Fruit fly (Drosophila melanogaster) whole organism, prepupa: ENCODE results near the gene CG1142.

ENCODE experiments used
- Blimp-1 ChIP-seq: fragments of 200-800 bp; sonication (Bioruptor generic); optimal IDR thresholded peaks from 3 replicates; lab custom pipeline; 2017; ENCODE audit warnings: missing biosample characterization, missing genetic modification characterization, mild to moderate bottlenecking, moderate library complexity, missing genetic modification reagents
- CG10669 ChIP-seq: fragments of 200-800 bp; sonication (Bioruptor generic); optimal IDR thresholded peaks from 3 replicates; lab custom pipeline; 2018; ENCODE audit warnings: missing biosample characterization, mild to moderate bottlenecking, missing genetic modification characterization, moderate library complexity
- CG11294 ChIP-seq: fragments of 200-800 bp; sonication (Bioruptor generic); IDR thresholded peaks from 2 replicates; pipeline ENCODE4 v1.3.6; 2022; ENCODE audit warnings: missing biosample characterization, missing genetic modification characterization
- CG11762 ChIP-seq: fragments of 200-800 bp; sonication (Bioruptor generic); optimal IDR thresholded peaks from 3 replicates; lab custom pipeline; 2016; ENCODE audit warnings: missing biosample characterization, missing genetic modification characterization; ENCODE audit not compliant: insufficient read depth
- CG11902 ChIP-seq: fragments of 200-800 bp; sonication (Bioruptor generic); optimal IDR thresholded peaks from 3 replicates; lab custom pipeline; 2016; ENCODE audit warnings: missing biosample characterization, missing genetic modification characterization
- CG15336 ChIP-seq: fragments of 200-800 bp; sonication (Bioruptor generic); IDR thresholded peaks from 2 replicates; pipeline ENCODE4 v1.3.6; 2022; ENCODE audit warnings: missing biosample characterization, missing genetic modification characterization
- CG1621 ChIP-seq: fragments of 200-800 bp; sonication (Bioruptor generic); optimal IDR thresholded peaks from 3 replicates; lab custom pipeline; 2018; ENCODE audit warnings: missing biosample characterization, mild to moderate bottlenecking, missing genetic modification characterization
- CG16779 ChIP-seq: fragments of 200-800 bp; sonication (Bioruptor generic); optimal IDR thresholded peaks from 3 replicates; lab custom pipeline; 2017; ENCODE audit warnings: missing biosample characterization, mild to moderate bottlenecking, missing genetic modification characterization
- CG3032 ChIP-seq: fragments of 200-800 bp; optimal IDR thresholded peaks from 2 replicates; lab custom pipeline; 2019; ENCODE audit warnings: missing biosample characterization, mild to moderate bottlenecking, missing genetic modification characterization, moderate library complexity
- CG31627 ChIP-seq: fragments of 200-800 bp; sonication (Bioruptor generic); optimal IDR thresholded peaks from 3 replicates; lab custom pipeline; 2016; ENCODE audit warnings: missing biosample characterization, missing genetic modification characterization
- CG32006 ChIP-seq: fragments of 200-800 bp; sonication (Bioruptor generic); optimal IDR thresholded peaks from 3 replicates; lab custom pipeline; 2017; ENCODE audit warnings: missing biosample characterization, mild to moderate bottlenecking, missing genetic modification characterization
- CG34406 ChIP-seq: fragments of 200-800 bp; sonication (Bioruptor generic); optimal IDR thresholded peaks from 3 replicates; lab custom pipeline; 2016; ENCODE audit warnings: missing biosample characterization, missing genetic modification characterization
- CG3919 ChIP-seq: fragments of 200-800 bp; sonication (Bioruptor generic); optimal IDR thresholded peaks from 3 replicates; lab custom pipeline; 2016; ENCODE audit warnings: missing biosample characterization, missing genetic modification characterization
- CG4318 ChIP-seq: fragments of 200-800 bp; sonication (Bioruptor generic); optimal IDR thresholded peaks from 3 replicates; lab custom pipeline; 2017; ENCODE audit warnings: missing biosample characterization, mild to moderate bottlenecking, missing genetic modification characterization
- CG6163 ChIP-seq: fragments of 200-800 bp; sonication (Bioruptor generic); IDR thresholded peaks from 3 replicates; pipeline ENCODE4 v1.3.6; 2022; ENCODE audit warnings: missing biosample characterization, missing genetic modification characterization
- CG6276 ChIP-seq: fragments of 200-800 bp; sonication (Bioruptor generic); optimal IDR thresholded peaks from 2 replicates; lab custom pipeline; 2017; ENCODE audit warnings: missing biosample characterization, mild to moderate bottlenecking, missing genetic modification characterization
- CG6792 ChIP-seq: fragments of 200-800 bp; sonication (Bioruptor generic); optimal IDR thresholded peaks from 3 replicates; lab custom pipeline; 2016; ENCODE audit warnings: missing biosample characterization, missing genetic modification characterization
- CG6854 ChIP-seq: fragments of 200-800 bp; sonication (Bioruptor generic); optimal IDR thresholded peaks from 2 replicates; lab custom pipeline; 2017; ENCODE audit warnings: missing biosample characterization, mild to moderate bottlenecking, missing genetic modification characterization
- CG7368 ChIP-seq: fragments of 200-800 bp; sonication (Bioruptor generic); optimal IDR thresholded peaks from 3 replicates; lab custom pipeline; 2016; ENCODE audit warnings: missing biosample characterization, missing genetic modification characterization
- CG8119 ChIP-seq: fragments of 200-800 bp; sonication (Bioruptor generic); IDR thresholded peaks from 3 replicates; pipeline ENCODE4 v1.3.6; 2022; ENCODE audit warnings: missing biosample characterization, missing genetic modification characterization
- CG8632 ChIP-seq: fragments of 200-800 bp; sonication (Bioruptor generic); optimal IDR thresholded peaks from 3 replicates; lab custom pipeline; 2016; ENCODE audit warnings: missing biosample characterization, missing genetic modification characterization
- CG9139 ChIP-seq: fragments of 200-800 bp; sonication (Bioruptor generic); optimal IDR thresholded peaks from 3 replicates; lab custom pipeline; 2017; ENCODE audit warnings: missing biosample characterization, mild to moderate bottlenecking, missing genetic modification characterization
- Eip75B ChIP-seq: fragments of 200-800 bp; sonication (Bioruptor generic); optimal IDR thresholded peaks from 3 replicates; lab custom pipeline; 2016; ENCODE audit warnings: missing biosample characterization, missing genetic modification characterization
- Eip78C ChIP-seq: fragments of 200-800 bp; sonication (Bioruptor generic); peaks from one replicate; lab custom pipeline; 2016; ENCODE audit warnings: missing biosample characterization, missing genetic modification characterization
- Eip93F ChIP-seq: fragments of 200-800 bp; sonication (Bioruptor generic); optimal IDR thresholded peaks from 2 replicates; lab custom pipeline; 2016; ENCODE audit warnings: missing biosample characterization, mild to moderate bottlenecking, missing genetic modification characterization
- Ets21C ChIP-seq: fragments of 200-800 bp; sonication (Bioruptor generic); optimal IDR thresholded peaks from 3 replicates; lab custom pipeline; 2016; ENCODE audit warnings: missing biosample characterization, missing genetic modification characterization
- Ets96B ChIP-seq: fragments of 200-800 bp; optimal IDR thresholded peaks from 2 replicates; lab custom pipeline; 2019; ENCODE audit warnings: missing biosample characterization, mild to moderate bottlenecking, missing genetic modification characterization, moderate library complexity
- Gug ChIP-seq: fragments of 200-800 bp; sonication (Bioruptor generic); IDR thresholded peaks from 2 replicates; pipeline ENCODE4 v1.3.6; 2022; ENCODE audit warnings: missing biosample characterization, missing genetic modification characterization
- Hr38 ChIP-seq: sonication (Bioruptor generic); optimal IDR thresholded peaks from 2 replicates; lab custom pipeline; 2016; ENCODE audit warnings: missing biosample characterization, missing genetic modification characterization
- Hr4 ChIP-seq: fragments of 200-800 bp; sonication (Bioruptor generic); optimal IDR thresholded peaks from 3 replicates; lab custom pipeline; 2016; ENCODE audit warnings: missing biosample characterization, missing genetic modification characterization
- Lpt ChIP-seq: fragments of 200-800 bp; sonication (Bioruptor generic); optimal IDR thresholded peaks from 3 replicates; lab custom pipeline; 2016; ENCODE audit warnings: missing biosample characterization, missing genetic modification characterization
- Met ChIP-seq: fragments of 200-800 bp; sonication (Bioruptor generic); optimal IDR thresholded peaks from 3 replicates; lab custom pipeline; 2016; ENCODE audit warnings: missing biosample characterization, missing genetic modification characterization
- OdsH ChIP-seq: fragments of 200-800 bp; sonication (Bioruptor generic); optimal IDR thresholded peaks from 3 replicates; lab custom pipeline; 2016; ENCODE audit warnings: missing biosample characterization, missing genetic modification characterization
- Smox ChIP-seq: fragments of 200-800 bp; sonication (Bioruptor generic); optimal IDR thresholded peaks from 3 replicates; lab custom pipeline; 2016; ENCODE audit warnings: missing biosample characterization, missing genetic modification characterization
- Sox102F ChIP-seq: fragments of 200-800 bp; sonication (Bioruptor generic); optimal IDR thresholded peaks from 2 replicates; lab custom pipeline; 2016; ENCODE audit warnings: missing biosample characterization, mild to moderate bottlenecking, missing genetic modification characterization
- Sox14 ChIP-seq: fragments of 200-800 bp; sonication (Bioruptor generic); optimal IDR thresholded peaks from 3 replicates; lab custom pipeline; 2016; ENCODE audit warnings: missing biosample characterization, missing genetic modification characterization
- Sox15 ChIP-seq: fragments of 200-800 bp; sonication (Bioruptor generic); optimal IDR thresholded peaks from 3 replicates; lab custom pipeline; 2016; ENCODE audit warnings: missing biosample characterization, missing genetic modification characterization
- achi ChIP-seq: fragments of 200-800 bp; sonication (Bioruptor generic); optimal IDR thresholded peaks from 3 replicates; lab custom pipeline; 2016; ENCODE audit warnings: missing biosample characterization, missing genetic modification characterization
- acj6 ChIP-seq: fragments of 200-800 bp; sonication (Bioruptor generic); optimal IDR thresholded peaks from 3 replicates; lab custom pipeline; 2016; ENCODE audit warnings: missing biosample characterization, missing genetic modification characterization
- cyc ChIP-seq: fragments of 200-800 bp; sonication (Bioruptor generic); optimal IDR thresholded peaks from 3 replicates; lab custom pipeline; 2016; ENCODE audit warnings: missing biosample characterization, missing genetic modification characterization
- dac ChIP-seq: fragments of 200-800 bp; sonication (Bioruptor generic); optimal IDR thresholded peaks from 2 replicates; lab custom pipeline; 2017; ENCODE audit warnings: missing biosample characterization, mild to moderate bottlenecking, missing genetic modification characterization
- dsx ChIP-seq: fragments of 200-800 bp; optimal IDR thresholded peaks from 3 replicates; lab custom pipeline; 2019; ENCODE audit warnings: missing biosample characterization, mild to moderate bottlenecking, missing genetic modification characterization, moderate library complexity; ENCODE audit not compliant: poor library complexity, severe bottlenecking
- esn ChIP-seq: fragments of 200-800 bp; sonication (Bioruptor generic); optimal IDR thresholded peaks from 2 replicates; lab custom pipeline; 2016; ENCODE audit warnings: missing biosample characterization, mild to moderate bottlenecking, missing genetic modification characterization, moderate library complexity
- fd59A ChIP-seq: fragments of 200-800 bp; sonication (Bioruptor generic); optimal IDR thresholded peaks from 2 replicates; lab custom pipeline; 2017; ENCODE audit warnings: missing biosample characterization, mild to moderate bottlenecking, missing genetic modification characterization, missing genetic modification reagents
- fd85E ChIP-seq: fragments of 200-800 bp; sonication (Bioruptor generic); optimal IDR thresholded peaks from 3 replicates; lab custom pipeline; 2016; ENCODE audit warnings: missing biosample characterization, missing genetic modification characterization
- fkh ChIP-seq: fragments of 200-800 bp; sonication (Bioruptor generic); optimal IDR thresholded peaks from 3 replicates; lab custom pipeline; 2017; ENCODE audit warnings: missing biosample characterization, mild to moderate bottlenecking, missing genetic modification characterization, moderate library complexity
- lz ChIP-seq: fragments of 200-800 bp; sonication (Bioruptor generic); optimal IDR thresholded peaks from 3 replicates; lab custom pipeline; 2016; ENCODE audit warnings: missing biosample characterization, missing genetic modification characterization
- net ChIP-seq: fragments of 200-800 bp; sonication (Bioruptor generic); optimal IDR thresholded peaks from 3 replicates; lab custom pipeline; 2016; ENCODE audit warnings: missing biosample characterization, missing genetic modification characterization
- pdm3 ChIP-seq: fragments of 200-800 bp; sonication (Bioruptor generic); optimal IDR thresholded peaks from 3 replicates; lab custom pipeline; 2016; ENCODE audit warnings: missing biosample characterization, missing genetic modification characterization
- spab ChIP-seq: fragments of 200-800 bp; sonication (Bioruptor generic); optimal IDR thresholded peaks from 2 replicates; lab custom pipeline; 2017; ENCODE audit warnings: missing biosample characterization, mild to moderate bottlenecking, missing genetic modification characterization, missing genetic modification reagents
- ss ChIP-seq, 2 experiments: fragments of 200-800 bp; sonication (Bioruptor generic); optimal IDR thresholded peaks; 2 replicates in 1 of 2; 3 replicates in 1 of 2; lab custom pipeline; 2017 to 2018; ENCODE audit warnings: mild to moderate bottlenecking in 2 of 2, missing biosample characterization in 2 of 2, missing genetic modification characterization in 2 of 2, moderate library complexity in 1 of 2
- svp ChIP-seq: fragments of 200-800 bp; sonication (Bioruptor generic); peaks from one replicate; lab custom pipeline; 2016; ENCODE audit warnings: missing biosample characterization, missing genetic modification characterization

CG1142 gene

dm6 chr3R:7473767-7474254, at the start of gene CG1142:
TSS of gene CG1142 (minus strand) at chr3R:7473781.
- TF ChIP-seq Ets21C (GFP tag; lab: Kevin White, UChicago) (peak; percentile 94), lz (peak; percentile 98), CG34406 (GFP tag; lab: Kevin White, UChicago) (peak; percentile 98), Eip93F (GFP tag; lab: Kevin White, UChicago) (peak; percentile 75), pdm3 (peak; percentile 97), fd85E (peak; percentile 88), achi (GFP tag; lab: Kevin White, UChicago) (peak; percentile 96), Lpt (GFP tag; lab: Kevin White, UChicago) (peak; percentile 95), svp (peak; percentile 99), net (GFP tag; lab: Kevin White, UChicago) (peak; percentile 95), Met (GFP tag; lab: Kevin White, UChicago) (peak; percentile 97), Gug (GFP tag; lab: Robert Waterston, UW) (peak; percentile 98), dsx (GFP tag; lab: Kevin White, UChicago) (peak; percentile 98), CG31627 (GFP tag; lab: Kevin White, UChicago) (peak; percentile 97), Eip78C (peak; percentile 99), CG11294 (GFP tag; lab: Robert Waterston, UW) (peak; percentile 97), CG8632 (GFP tag; lab: Kevin White, UChicago) (peak; percentile 98), CG11902 (GFP tag; lab: Kevin White, UChicago) (peak; percentile 92), CG11762 (GFP tag; lab: Kevin White, UChicago) (peak; percentile 96), CG8119 (GFP tag; lab: Robert Waterston, UW) (peak; percentile 99), Blimp-1 (GFP tag; lab: Kevin White, UChicago) (peak; percentile 88), ss (GFP tag; optimal IDR thresholded peaks at IDR 0.05; lab: Kevin White, UChicago) (peak; percentile 92 to 97), spab (GFP tag; lab: Kevin White, UChicago) (peak; percentile 95), CG32006 (peak; percentile 96), Eip75B (GFP tag; lab: Kevin White, UChicago) (peak; percentile 97), CG10669 (GFP tag; lab: Kevin White, UChicago) (peak; percentile 98), CG6792 (GFP tag; lab: Kevin White, UChicago) (peak; percentile 96), Sox15 (GFP tag; lab: Kevin White, UChicago) (peak; percentile 95), esn (peak; percentile 98), Smox (GFP tag; lab: Kevin White, UChicago) (peak; percentile 97), CG3032 (peak; percentile 99), Hr4 (GFP tag; lab: Kevin White, UChicago) (peak; percentile 96), OdsH (GFP tag; lab: Kevin White, UChicago) (peak; percentile 97), cyc (GFP tag; lab: Kevin White, UChicago) (peak; percentile 97), CG4318 (peak; percentile 91), CG15336 (GFP tag; lab: Robert Waterston, UW) (peak; percentile 98), CG7368 (GFP tag; lab: Kevin White, UChicago) (peak; percentile 95), fkh (GFP tag; lab: Kevin White, UChicago) (peak; percentile 80), CG9139 (GFP tag; lab: Kevin White, UChicago) (peak; percentile 96), Ets96B (tag; lab: Kevin White, UChicago) (peak; percentile 99), acj6 (GFP tag; lab: Kevin White, UChicago) (peak; percentile 97), Hr38 (peak; percentile 59), Sox102F (peak; percentile 94), CG6276 (peak; percentile 95), CG16779 (peak; percentile 83), CG3919 (peak; percentile 98), fd59A (GFP tag; lab: Kevin White, UChicago) (peak; percentile 94), CG6854 (GFP tag; lab: Kevin White, UChicago) (peak; percentile 92), CG6163 (GFP tag; lab: Robert Waterston, UW) (peak; percentile 99), Sox14 (peak; percentile 99), dac (peak; percentile 81), CG1621 (peak; percentile 96)
